Worm (Caenorhabditis elegans): ENCODE measurements around the gene T16A1.4.

DNA sequence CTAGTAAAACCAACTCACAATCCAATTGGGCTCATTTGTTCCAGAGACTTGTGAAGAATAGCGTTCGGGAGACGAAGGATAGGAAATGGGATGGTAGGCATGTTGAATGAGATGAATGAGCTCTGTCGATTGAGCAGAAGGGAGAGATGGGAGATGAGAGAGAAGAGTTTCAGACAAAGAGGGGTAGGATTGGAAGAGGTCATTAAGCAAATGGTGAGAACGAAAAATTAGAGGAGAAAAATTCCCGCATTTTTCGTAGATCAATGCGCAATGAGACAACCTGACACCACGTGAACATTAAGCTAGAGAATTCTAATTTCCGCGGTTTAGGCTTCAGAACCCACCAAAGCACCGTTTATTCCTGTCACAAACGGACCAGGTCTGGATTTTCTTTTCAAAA, 17.4 kb upstream of the T16A1.4 start, which contains the start of gene F07E5.13:
- TF ChIP-seq F49E8.2 (tag; optimal IDR thresholded peaks at IDR 0.05; ENCODE audit: insufficient read depth), result no peak
- no peak for TF ChIP-seq snpc-4 (GFP tag; optimal IDR thresholded peaks at IDR 0.05)
- TF ChIP-seq snpc-4 (tag; optimal IDR thresholded peaks at IDR 0.05), result no peak
- TF ChIP-seq mxl-1 (tag; optimal IDR thresholded peaks at IDR 0.05), result no peak
- no peak for TF ChIP-seq ama-1 (optimal IDR thresholded peaks at IDR 0.05)
- no peak for TF ChIP-seq ama-1 (GFP tag; optimal IDR thresholded peaks at IDR 0.05)
- TF ChIP-seq D2030.7 (GFP tag; IDR thresholded peaks at IDR 0.05), result no peak
- no peak for TF ChIP-seq unc-130 (GFP tag; optimal IDR thresholded peaks at IDR 0.05)
- TF ChIP-seq efl-1 (GFP tag; optimal IDR thresholded peaks at IDR 0.05), result no peak
- no peak for TF ChIP-seq lin-54 (GFP tag; optimal IDR thresholded peaks at IDR 0.05)
- no peak for TF ChIP-seq tlf-1 (GFP tag; optimal IDR thresholded peaks at IDR 0.05)
- TF ChIP-seq nhr-179 (tag; optimal IDR thresholded peaks at IDR 0.05), result no peak
